Fruit fly (Drosophila melanogaster) whole organism, wandering third instar larva: Measurements from ENCODE around the gene RpL32.
A peak's percentile ranks its signal among the peaks of the same experiment; 100 is the strongest.

Source experiments
- Abd-B ChIP-seq: fragments of >200 bp; optimal IDR thresholded peaks from 2 replicates; lab custom pipeline; 2017; ENCODE audit warnings: missing biosample characterization, missing genetic modification characterization
- CG32264 ChIP-seq: fragments of 200-800 bp; sonication (Bioruptor generic); optimal IDR thresholded peaks from 2 replicates; lab custom pipeline; 2016; ENCODE audit warnings: missing biosample characterization, missing genetic modification characterization
- CG9705 ChIP-seq: fragments of 200-800 bp; sonication (Bioruptor generic); optimal IDR thresholded peaks from 2 replicates; lab custom pipeline; 2018; ENCODE audit warnings: missing biosample characterization, mild to moderate bottlenecking, missing genetic modification characterization
- CrebA ChIP-seq: fragments of 200-800 bp; sonication (Bioruptor generic); optimal IDR thresholded peaks from 2 replicates; lab custom pipeline; 2016; ENCODE audit warnings: missing biosample characterization, mild to moderate bottlenecking, missing genetic modification characterization, borderline replicate concordance
- Dif ChIP-seq: fragments of 200-275, 200-300 bp; sonication (Bioruptor generic); optimal IDR thresholded peaks from 2 replicates; lab custom pipeline; 2018; ENCODE audit warnings: missing biosample characterization, missing genetic modification characterization; ENCODE audit not compliant: partially characterized antibody
- GATAd ChIP-seq: sonication (Bioruptor generic); optimal IDR thresholded peaks from 2 replicates; lab custom pipeline; 2016; ENCODE audit warnings: missing biosample characterization, missing genetic modification characterization
- HLH106 ChIP-seq: fragments of 200-800 bp; optimal IDR thresholded peaks from 3 replicates; lab custom pipeline; 2019; ENCODE audit warnings: missing biosample characterization, mild to moderate bottlenecking, missing genetic modification characterization, moderate library complexity
- Hnf4 ChIP-seq: fragments of 200-800 bp; sonication (Bioruptor generic); optimal IDR thresholded peaks from 2 replicates; lab custom pipeline; 2016; ENCODE audit warnings: missing biosample characterization, mild to moderate bottlenecking, missing genetic modification characterization
- Hr78 ChIP-seq: fragments of >200 bp; optimal IDR thresholded peaks from 2 replicates; lab custom pipeline; 2017; ENCODE audit warnings: missing biosample characterization, missing genetic modification characterization
- Hr83 ChIP-seq: fragments of 200-300 bp; sonication (Bioruptor generic); optimal IDR thresholded peaks from 2 replicates; lab custom pipeline; 2016; ENCODE audit warnings: missing biosample characterization, mild to moderate bottlenecking, missing genetic modification characterization, moderate library complexity; ENCODE audit not compliant: poor library complexity, severe bottlenecking
- Jra ChIP-seq: sonication (Bioruptor generic); optimal IDR thresholded peaks from 2 replicates; lab custom pipeline; 2016; ENCODE audit warnings: missing biosample characterization, missing genetic modification characterization
- Mio ChIP-seq: sonication (Bioruptor generic); optimal IDR thresholded peaks from 2 replicates; lab custom pipeline; 2016; ENCODE audit warnings: missing biosample characterization, missing genetic modification characterization
- Myc ChIP-seq: fragments of >200 bp; optimal IDR thresholded peaks from 2 replicates; lab custom pipeline; 2017
- N ChIP-seq: fragments of >200 bp; optimal IDR thresholded peaks from 2 replicates; lab custom pipeline; 2018; ENCODE audit warnings: missing biosample characterization, missing external identifiers, missing genetic modification characterization
- OdsH ChIP-seq: fragments of 200-800 bp; sonication (Bioruptor generic); optimal IDR thresholded peaks from 2 replicates; lab custom pipeline; 2016; ENCODE audit warnings: missing biosample characterization, mild to moderate bottlenecking, missing genetic modification characterization
- Rel ChIP-seq, 2 experiments: fragments of 200-800 bp; sonication (Bioruptor generic) in 1 of 2; optimal IDR thresholded peaks; 2 replicates in 1 of 2; 3 replicates in 1 of 2; lab custom pipeline; 2016 to 2019; ENCODE audit warnings: mild to moderate bottlenecking in 2 of 2, missing biosample characterization in 2 of 2, missing genetic modification characterization in 2 of 2, moderate library complexity in 1 of 2
- Sp1 ChIP-seq: fragments of 200-800 bp; sonication (Bioruptor generic); optimal IDR thresholded peaks from 3 replicates; lab custom pipeline; 2019; ENCODE audit warnings: missing biosample characterization, mild to moderate bottlenecking, missing genetic modification characterization, moderate library complexity
- Vsx2 ChIP-seq: fragments of 200-300, 225-300 bp; sonication (Bioruptor generic); optimal IDR thresholded peaks from 2 replicates; lab custom pipeline; 2018; ENCODE audit warnings: missing biosample characterization, missing genetic modification characterization; ENCODE audit not compliant: partially characterized antibody
- br ChIP-seq: fragments of 200-800 bp; sonication (Bioruptor generic); optimal IDR thresholded peaks from 2 replicates; lab custom pipeline; 2016; ENCODE audit warnings: missing biosample characterization, missing genetic modification characterization
- dl ChIP-seq, 2 experiments: fragments of 175-275, 200-275 bp in 1 of 2; fragments of 200-275 bp in 1 of 2; sonication (Bioruptor generic); optimal IDR thresholded peaks; lab custom pipeline; 2018; ENCODE audit warnings: mild to moderate bottlenecking in 2 of 2, missing biosample characterization in 2 of 2, missing genetic modification characterization in 2 of 2, moderate library complexity in 2 of 2; ENCODE audit not compliant: partially characterized antibody in 2 of 2, insufficient read depth in 1 of 2
- dmrt93B ChIP-seq: fragments of 200-800 bp; sonication (Bioruptor generic); optimal IDR thresholded peaks from 2 replicates; lab custom pipeline; 2018; ENCODE audit warnings: missing biosample characterization, mild to moderate bottlenecking, missing genetic modification characterization
- dsf ChIP-seq: sonication (Bioruptor generic); optimal IDR thresholded peaks from 2 replicates; lab custom pipeline; 2016; ENCODE audit warnings: missing biosample characterization, missing genetic modification characterization, borderline replicate concordance
- foxo ChIP-seq, 2 experiments: fragments of 200-800 bp; sonication (Bioruptor generic); optimal IDR thresholded peaks; 2 replicates in 1 of 2; 3 replicates in 1 of 2; lab custom pipeline; 2016 to 2017; ENCODE audit warnings: missing biosample characterization in 2 of 2, missing genetic modification characterization in 2 of 2
- fru ChIP-seq: fragments of 200-800 bp; sonication (Bioruptor generic); optimal IDR thresholded peaks from 3 replicates; lab custom pipeline; 2016; ENCODE audit warnings: missing biosample characterization, mild to moderate bottlenecking, missing genetic modification characterization
- h ChIP-seq: fragments of 200-800 bp; sonication (Bioruptor generic); optimal IDR thresholded peaks from 3 replicates; lab custom pipeline; 2016; ENCODE audit warnings: missing biosample characterization, mild to moderate bottlenecking, missing genetic modification characterization
- jim ChIP-seq: fragments of 175-275, 200-325 bp; sonication (Bioruptor generic); optimal IDR thresholded peaks from 2 replicates; lab custom pipeline; 2016; ENCODE audit warnings: missing biosample characterization, mild to moderate bottlenecking, missing genetic modification characterization
- lola ChIP-seq: fragments of >200 bp; optimal IDR thresholded peaks from 2 replicates; lab custom pipeline; 2017; ENCODE audit warnings: missing biosample characterization, missing genetic modification characterization
- psq ChIP-seq: fragments of 200-800 bp; sonication (Bioruptor generic); optimal IDR thresholded peaks from 3 replicates; lab custom pipeline; 2017; ENCODE audit warnings: missing biosample characterization, mild to moderate bottlenecking, missing genetic modification characterization, moderate library complexity
- rgr ChIP-seq: fragments of 200-800 bp; sonication (Bioruptor generic); optimal IDR thresholded peaks from 3 replicates; lab custom pipeline; 2016; ENCODE audit warnings: missing biosample characterization, mild to moderate bottlenecking, missing genetic modification characterization
- sage ChIP-seq: fragments of 200-800 bp; sonication (Bioruptor generic); optimal IDR thresholded peaks from 2 replicates; lab custom pipeline; 2016; ENCODE audit warnings: missing biosample characterization, mild to moderate bottlenecking, missing genetic modification characterization
- sv ChIP-seq: fragments of 200-800 bp; sonication (Bioruptor generic); optimal IDR thresholded peaks from 3 replicates; lab custom pipeline; 2016; ENCODE audit warnings: missing biosample characterization, missing genetic modification characterization
- tai ChIP-seq: sonication (Bioruptor generic); optimal IDR thresholded peaks from 2 replicates; lab custom pipeline; 2016; ENCODE audit warnings: missing biosample characterization, missing genetic modification characterization
- usp ChIP-seq: fragments of >200 bp; optimal IDR thresholded peaks from 2 replicates; lab custom pipeline; 2017; ENCODE audit warnings: missing biosample characterization, missing genetic modification characterization
- woc ChIP-seq: sonication (Bioruptor generic); optimal IDR thresholded peaks from 2 replicates; lab custom pipeline; 2016; ENCODE audit warnings: missing biosample characterization, mild to moderate bottlenecking, missing genetic modification characterization

Gene RpL32

dm6 chr3R:30061154-30061482 lies 15.2 kb upstream of the RpL32 start (continued):
- TF ChIP-seq CG32264 (peak; percentile 91), dsf (no peak), usp (GFP tag; lab: Kevin White, UChicago) (no peak), Abd-B (GFP tag; lab: Kevin White, UChicago) (no peak), fru (GFP tag; lab: Kevin White, UChicago) (peak; percentile 95), Vsx2 (GFP tag; lab: Kevin White, UChicago) (no peak), CG9705 (GFP tag; lab: Kevin White, UChicago) (peak; percentile 44), tai (GFP tag; lab: Kevin White, UChicago) (peak; percentile 83), sv (GFP tag; lab: Kevin White, UChicago) (peak; percentile 40)

DNA sequence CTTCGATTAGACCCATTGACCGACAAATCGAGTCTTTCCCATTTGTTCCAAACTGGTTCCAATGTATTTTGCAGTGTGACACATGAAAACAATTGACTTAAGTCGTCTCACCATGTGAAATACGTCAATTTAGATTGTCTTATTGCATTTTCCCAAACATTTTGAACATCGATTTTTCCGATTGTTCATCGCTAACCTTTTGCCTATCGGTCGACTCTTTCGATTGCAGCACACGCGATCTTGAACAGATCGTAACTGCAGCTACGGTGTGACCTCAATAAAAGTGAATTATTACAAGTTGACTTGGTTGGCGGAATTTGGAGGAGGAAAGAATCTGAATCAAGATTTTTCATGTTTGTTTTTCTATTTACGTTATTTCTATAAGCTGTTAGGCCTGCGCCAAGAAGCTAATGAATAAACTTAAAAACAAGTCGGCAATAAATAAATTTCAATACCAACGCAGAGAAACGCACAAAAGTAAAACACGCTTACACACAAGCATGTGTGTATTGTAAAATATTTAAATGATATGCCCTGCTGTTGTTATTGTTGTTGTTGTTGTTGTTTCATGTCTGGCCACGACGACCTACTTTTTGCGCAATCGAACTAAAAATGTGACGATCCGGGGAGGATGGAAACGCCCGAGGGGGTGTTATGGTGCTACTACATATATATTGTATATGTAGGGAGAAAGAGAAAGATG lies 14.6 kb upstream of the RpL32 start:
- TF ChIP-seq Rel (GFP tag; optimal IDR thresholded peaks at IDR 0.05; lab: Kevin White, UChicago) (no peak), Rel (tag; optimal IDR thresholded peaks at IDR 0.05; lab: Kevin White, UChicago) (no peak), CrebA (no peak), rgr (no peak), Hr78 (GFP tag; lab: Kevin White, UChicago) (no peak), dl (GFP tag; optimal IDR thresholded peaks at IDR 0.05; lab: Kevin White, UChicago; ENCODE audit: insufficient read depth in 1 of 2, partially characterized antibody in 2 of 2) (no peak), sv (GFP tag; lab: Kevin White, UChicago) (no peak), GATAd (GFP tag; lab: Kevin White, UChicago) (no peak), Dif (GFP tag; lab: Kevin White, UChicago) (no peak), psq (GFP tag; lab: Kevin White, UChicago) (no peak), Vsx2 (GFP tag; lab: Kevin White, UChicago) (no peak), Sp1 (GFP tag; lab: Kevin White, UChicago) (no peak), OdsH (GFP tag; lab: Kevin White, UChicago) (no peak), Jra (no peak), Myc (lab: Kevin White, UChicago) (no peak), br (GFP tag; lab: Kevin White, UChicago) (no peak), woc (GFP tag; lab: Kevin White, UChicago) (no peak), lola (GFP tag; lab: Kevin White, UChicago) (no peak), usp (GFP tag; lab: Kevin White, UChicago) (no peak), foxo (GFP tag; optimal IDR thresholded peaks at IDR 0.05; lab: Kevin White, UChicago) (no peak), dmrt93B (GFP tag; lab: Kevin White, UChicago) (no peak)

DNA sequence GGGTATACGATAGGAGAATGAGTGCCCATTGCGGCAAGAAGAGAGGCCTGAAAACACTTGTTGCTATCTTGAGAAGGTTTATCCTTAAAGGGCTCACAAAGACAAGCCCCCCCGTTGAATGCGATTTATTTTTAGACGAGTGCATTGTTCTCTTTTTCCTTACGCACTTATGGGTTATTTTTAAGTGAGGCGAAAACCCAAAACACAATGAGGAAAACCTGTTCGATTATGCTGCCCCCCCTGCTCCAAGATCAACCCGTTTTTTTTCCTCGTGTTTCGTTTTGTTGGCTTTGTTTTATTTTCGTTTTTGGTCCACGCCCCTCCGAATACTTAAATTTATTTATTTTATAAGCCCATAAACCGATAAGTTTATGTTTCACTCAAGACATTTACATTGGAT lies 14.0 kb upstream of the RpL32 start:
- TF ChIP-seq sv (GFP tag; lab: Kevin White, UChicago) (no peak), dl (GFP tag; optimal IDR thresholded peaks at IDR 0.05; lab: Kevin White, UChicago; ENCODE audit: insufficient read depth in 1 of 2, partially characterized antibody in 2 of 2) (no peak)

DNA sequence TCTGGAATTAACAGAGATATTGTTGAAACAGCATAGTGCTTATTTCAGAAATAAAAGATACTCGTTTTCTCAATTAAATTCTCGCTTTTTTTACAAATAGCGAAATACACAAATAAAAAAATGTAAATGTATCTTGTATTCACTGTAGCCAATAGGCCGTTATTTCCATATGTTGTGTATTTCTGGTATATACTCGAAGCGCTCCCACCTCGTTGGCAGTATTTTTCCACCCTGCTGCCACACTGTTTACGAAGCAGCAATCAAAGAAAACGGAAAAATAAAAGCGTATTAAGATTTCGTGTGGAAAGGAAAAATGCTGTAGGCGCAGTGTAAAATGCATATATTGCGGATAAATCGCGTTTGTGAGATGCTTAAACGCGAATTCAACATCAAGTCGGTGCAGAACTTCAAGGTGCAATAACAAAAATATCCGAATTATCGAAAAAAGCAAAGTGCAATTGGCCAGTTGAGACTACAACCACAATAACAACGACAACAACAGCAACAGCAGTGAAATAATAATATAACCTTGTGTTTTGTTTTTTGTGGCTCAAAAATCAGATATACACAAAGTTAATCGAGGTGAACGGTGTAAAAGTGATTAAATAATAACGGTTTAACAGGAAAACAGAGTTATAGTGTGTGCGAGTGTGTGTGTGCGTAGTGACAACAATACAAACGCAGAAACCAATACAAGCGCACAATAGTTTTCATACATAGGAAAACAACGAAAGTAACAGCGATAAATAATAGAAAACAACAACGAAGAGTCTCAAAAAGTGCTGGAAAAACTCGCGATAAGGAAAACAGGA lies 12.3 kb upstream of the RpL32 start, which contains the start of gene sima:
TSS of gene sima (plus strand) at position 255 of the 812 bp plus-strand sequence.
- TF ChIP-seq usp (GFP tag; lab: Kevin White, UChicago): no peak
- no peak for TF ChIP-seq sage (GFP tag; lab: Kevin White, UChicago)
- peak; percentile 38 for TF ChIP-seq h (GFP tag; lab: Kevin White, UChicago)
- TF ChIP-seq N (GFP tag; lab: Kevin White, UChicago): no peak
- peak; percentile 5 for TF ChIP-seq Sp1 (GFP tag; lab: Kevin White, UChicago)
- no peak for TF ChIP-seq CG9705 (GFP tag; lab: Kevin White, UChicago)
- TF ChIP-seq Mio (GFP tag; lab: Kevin White, UChicago): no peak
- no peak for TF ChIP-seq dmrt93B (GFP tag; lab: Kevin White, UChicago)
- TF ChIP-seq Abd-B (GFP tag; lab: Kevin White, UChicago): no peak
- TF ChIP-seq Rel (GFP tag; optimal IDR thresholded peaks at IDR 0.05; lab: Kevin White, UChicago): no peak
- TF ChIP-seq Rel (tag; optimal IDR thresholded peaks at IDR 0.05; lab: Kevin White, UChicago): peak; percentile 27
- no peak for TF ChIP-seq sv (GFP tag; lab: Kevin White, UChicago)
- peak in 1 of 2 experiments; percentile 28 for TF ChIP-seq foxo (GFP tag; optimal IDR thresholded peaks at IDR 0.05; lab: Kevin White, UChicago)
- no peak for TF ChIP-seq jim (GFP tag; lab: Kevin White, UChicago)
- peak; percentile 9 for TF ChIP-seq Hr83
- no peak for TF ChIP-seq CG32264
- peak; percentile 34 for TF ChIP-seq rgr
- TF ChIP-seq HLH106: peak; percentile 22
- peak; percentile 96 for TF ChIP-seq psq (GFP tag; lab: Kevin White, UChicago)
- TF ChIP-seq dl (GFP tag; optimal IDR thresholded peaks at IDR 0.05; lab: Kevin White, UChicago; ENCODE audit: insufficient read depth in 1 of 2, partially characterized antibody in 2 of 2): no peak
- peak; percentile 72 for TF ChIP-seq woc (GFP tag; lab: Kevin White, UChicago)
- peak; percentile 21 for TF ChIP-seq Hnf4 (GFP tag; lab: Kevin White, UChicago)
- no peak for TF ChIP-seq Hr78 (GFP tag; lab: Kevin White, UChicago)
